Worm (Caenorhabditis elegans): ENCODE measurements around the gene mrps-18.C.

DNA sequence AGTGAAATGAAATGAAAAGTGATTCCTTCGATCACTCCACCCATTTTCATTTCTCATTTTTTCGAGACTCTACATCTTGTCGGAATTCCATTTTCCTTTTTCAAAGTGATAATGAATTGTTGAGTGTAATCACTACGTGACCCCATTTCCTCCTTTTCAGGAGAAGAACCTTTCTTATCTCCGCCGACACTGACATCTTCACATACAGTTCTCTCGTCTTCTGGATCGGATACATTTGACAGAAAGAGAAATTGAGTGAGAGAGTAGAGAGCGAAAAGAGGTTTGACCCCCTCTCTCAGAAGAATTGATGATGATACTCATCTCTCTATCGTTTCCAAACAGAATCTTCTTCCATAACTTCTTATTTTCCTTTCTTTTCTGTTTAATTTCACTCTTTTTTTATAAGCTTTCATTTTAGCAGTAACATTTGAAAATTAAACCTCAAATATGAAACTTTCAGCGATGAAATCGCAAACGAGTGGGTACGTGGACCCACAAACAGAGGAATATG is 22.1 kb upstream of the mrps-18.C start, which contains the start of gene dpy-2:
- TF ChIP-seq lin-15B (tag; optimal IDR thresholded peaks at IDR 0.05), result no peak
- no peak for TF ChIP-seq lin-39 (tag; optimal IDR thresholded peaks at IDR 0.05)
- TF ChIP-seq blmp-1 (tag; optimal IDR thresholded peaks at IDR 0.05), result peak; percentile 99
- TF ChIP-seq nhr-28 (tag; optimal IDR thresholded peaks at IDR 0.05), result no peak
- no peak for TF ChIP-seq mdl-1 (tag; optimal IDR thresholded peaks at IDR 0.05)
- TF ChIP-seq swsn-7 (tag; optimal IDR thresholded peaks at IDR 0.05), result no peak
- TF ChIP-seq mep-1 (tag; optimal IDR thresholded peaks at IDR 0.05), result no peak
- no peak for TF ChIP-seq ces-1 (GFP tag; optimal IDR thresholded peaks at IDR 0.05)
- no peak for TF ChIP-seq nhr-90 (tag; optimal IDR thresholded peaks at IDR 0.05; ENCODE audit: poor library complexity)
- no peak for TF ChIP-seq lsy-2 (tag; optimal IDR thresholded peaks at IDR 0.05)
